Fruit fly (Drosophila melanogaster): ENCODE data around the gene Sfp87B.

DNA sequence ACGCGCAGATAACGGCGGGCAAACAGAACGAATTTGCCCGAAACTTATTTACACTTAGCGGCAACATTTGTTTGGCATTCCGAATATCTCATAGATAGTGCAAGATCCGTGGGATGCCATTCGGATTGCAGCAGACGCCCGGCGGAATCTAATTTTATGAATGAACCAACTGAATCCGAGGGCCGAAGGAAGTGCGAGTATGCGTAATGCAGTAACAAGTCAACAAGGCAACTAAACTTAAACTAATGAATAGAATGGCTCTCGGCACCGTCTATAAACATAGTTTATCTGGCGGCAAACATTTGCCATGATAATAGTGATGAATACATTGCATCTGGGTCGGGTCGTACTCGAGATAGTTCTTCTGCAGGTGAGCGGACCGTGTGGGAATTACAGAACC is 22.7 kb upstream of the Sfp87B start:
- TF ChIP-seq CG8632 (GFP tag; optimal IDR thresholded peaks at IDR 0.05) = no peak
- no peak for TF ChIP-seq Eip75B (GFP tag; optimal IDR thresholded peaks at IDR 0.05)
- no peak for TF ChIP-seq CG34406 (GFP tag; optimal IDR thresholded peaks at IDR 0.05)
- no peak for TF ChIP-seq CG6808 (GFP tag; optimal IDR thresholded peaks at IDR 0.05)
- TF ChIP-seq CG8119 (GFP tag; IDR thresholded peaks at IDR 0.05) = no peak
- no peak for TF ChIP-seq Hr39 (GFP tag; optimal IDR thresholded peaks at IDR 0.05)
- no peak for TF ChIP-seq CG9139 (GFP tag; optimal IDR thresholded peaks at IDR 0.05)
- TF ChIP-seq CG10669 (GFP tag; optimal IDR thresholded peaks at IDR 0.05) = no peak
- TF ChIP-seq svp (GFP tag) = no peak
- no peak for TF ChIP-seq Hr38 (GFP tag; optimal IDR thresholded peaks at IDR 0.05)
- TF ChIP-seq CG7368 (GFP tag; optimal IDR thresholded peaks at IDR 0.05) = no peak
- no peak for TF ChIP-seq Lpt (GFP tag; optimal IDR thresholded peaks at IDR 0.05)
- TF ChIP-seq CG3032 (tag; optimal IDR thresholded peaks at IDR 0.05) = no peak
- TF ChIP-seq Hr4 (GFP tag; optimal IDR thresholded peaks at IDR 0.05) = no peak
